Fruit fly (Drosophila melanogaster) whole organism, embryonic: Measurements from ENCODE around the gene orb.

ENCODE experiments used
- Ada2b ChIP-seq: fragments of 200-800 bp; sonication (Bioruptor generic); IDR thresholded peaks from 2 replicates; pipeline ENCODE4 v1.3.6; 2022; ENCODE audit warnings: missing biosample characterization, missing genetic modification characterization
- Blimp-1 ChIP-seq: fragments of 200-800 bp; sonication (Bioruptor generic); optimal IDR thresholded peaks from 3 replicates; lab custom pipeline; 2018; ENCODE audit warnings: missing biosample characterization, missing genetic modification characterization, mild to moderate bottlenecking, moderate library complexity, missing genetic modification reagents
- CG10321 ChIP-seq: fragments of 200-800 bp; sonication (Bioruptor generic); IDR thresholded peaks from 2 replicates; pipeline ENCODE4 v1.3.6; 2022; ENCODE audit warnings: missing biosample characterization, missing genetic modification characterization
- CG10462 ChIP-seq: fragments of 200-800 bp; sonication (Bioruptor generic); optimal IDR thresholded peaks from 2 replicates; lab custom pipeline; 2016; ENCODE audit warnings: missing biosample characterization, missing genetic modification characterization
- CG10654 ChIP-seq: fragments of 200-800 bp; sonication (Bioruptor generic); optimal IDR thresholded peaks from 2 replicates; lab custom pipeline; 2016; ENCODE audit warnings: missing biosample characterization, missing genetic modification characterization
- CG12104 ChIP-seq: fragments of 200-800 bp; sonication (Bioruptor generic); optimal IDR thresholded peaks from 3 replicates; lab custom pipeline; 2016; ENCODE audit warnings: missing biosample characterization, missing genetic modification characterization
- CG13624 ChIP-seq: fragments of 200-800 bp; sonication (Bioruptor generic); optimal IDR thresholded peaks from 2 replicates; lab custom pipeline; 2016; ENCODE audit warnings: missing biosample characterization, missing genetic modification characterization
- CG14441 ChIP-seq: fragments of 200-800 bp; sonication (Bioruptor generic); IDR thresholded peaks from 2 replicates; pipeline ENCODE4 v1.3.6; 2022; ENCODE audit warnings: missing biosample characterization, missing genetic modification characterization
- CG15696 ChIP-seq: fragments of 200-800 bp; sonication (Bioruptor generic); optimal IDR thresholded peaks from 2 replicates; lab custom pipeline; 2019; ENCODE audit warnings: missing biosample characterization, mild to moderate bottlenecking, missing genetic modification characterization, moderate library complexity
- CG16779 ChIP-seq: fragments of 200-800 bp; sonication (Bioruptor generic); IDR thresholded peaks from 2 replicates; pipeline ENCODE4 v1.3.6; 2022; ENCODE audit warnings: missing biosample characterization, missing genetic modification characterization
- CG16863 ChIP-seq: fragments of 200-800 bp; sonication (Bioruptor generic); optimal IDR thresholded peaks from 3 replicates; lab custom pipeline; 2016; ENCODE audit warnings: missing biosample characterization, missing genetic modification characterization
- CG18262 ChIP-seq: fragments of 200-800 bp; optimal IDR thresholded peaks from 3 replicates; lab custom pipeline; 2019; ENCODE audit warnings: missing biosample characterization, mild to moderate bottlenecking, missing genetic modification characterization, moderate library complexity
- CG2875 ChIP-seq: fragments of 200-800 bp; sonication (Bioruptor generic); optimal IDR thresholded peaks from 2 replicates; lab custom pipeline; 2017; ENCODE audit warnings: missing biosample characterization, mild to moderate bottlenecking, missing genetic modification characterization, missing genetic modification reagents
- CG3065 ChIP-seq: fragments of 200-800 bp; sonication (Bioruptor generic); optimal IDR thresholded peaks from 2 replicates; lab custom pipeline; 2016; ENCODE audit warnings: missing biosample characterization, missing genetic modification characterization
- CG3163 ChIP-seq: fragments of 200-800 bp; sonication (Bioruptor generic); optimal IDR thresholded peaks from 3 replicates; lab custom pipeline; 2016; ENCODE audit warnings: missing biosample characterization, missing genetic modification characterization
- CG8765 ChIP-seq: fragments of 200-800 bp; sonication (Bioruptor generic); IDR thresholded peaks from 2 replicates; pipeline ENCODE4 v1.3.6; 2022; ENCODE audit warnings: missing biosample characterization, missing genetic modification characterization
- CG8944 ChIP-seq: fragments of 200-800 bp; sonication (Bioruptor generic); optimal IDR thresholded peaks from 3 replicates; lab custom pipeline; 2016; ENCODE audit warnings: missing biosample characterization, missing genetic modification characterization
- Dfd ChIP-seq, 2 experiments: fragments of >200 bp; optimal IDR thresholded peaks; 2 replicates each; lab custom pipeline; 2017; ENCODE audit warnings: missing biosample characterization in 2 of 2, missing genetic modification characterization in 2 of 2
- Dip2 ChIP-seq: fragments of 200-800 bp; sonication (Bioruptor generic); IDR thresholded peaks from 2 replicates; pipeline ENCODE4 v1.3.6; 2022; ENCODE audit warnings: missing biosample characterization, missing genetic modification characterization
- H15 ChIP-seq: fragments of 200-800 bp; sonication (Bioruptor generic); IDR thresholded peaks from 3 replicates; pipeline ENCODE4 v1.3.6; 2022; ENCODE audit warnings: missing biosample characterization, missing genetic modification characterization
- HmgZ ChIP-seq: fragments of 200-800 bp; sonication (Bioruptor generic); optimal IDR thresholded peaks from 2 replicates; lab custom pipeline; 2018; ENCODE audit warnings: missing biosample characterization, mild to moderate bottlenecking, missing genetic modification characterization
- Rfx ChIP-seq: fragments of 200-800 bp; sonication (Bioruptor generic); IDR thresholded peaks from 2 replicates; pipeline ENCODE4 v1.3.6; 2022; ENCODE audit warnings: missing biosample characterization, missing genetic modification characterization
- Sox100B ChIP-seq: fragments of 200-800 bp; sonication (Bioruptor generic); optimal IDR thresholded peaks from 3 replicates; lab custom pipeline; 2018; ENCODE audit warnings: missing biosample characterization, mild to moderate bottlenecking, missing genetic modification characterization
- Stat92E ChIP-seq, 3 experiments: fragments of >200 bp in 2 of 3; fragments of 200-800 bp in 1 of 3; sonication (Bioruptor generic) in 1 of 3; optimal IDR thresholded peaks; 2 replicates each; lab custom pipeline; 2017 to 2019; ENCODE audit warnings: missing biosample characterization in 3 of 3, missing genetic modification characterization in 3 of 3, mild to moderate bottlenecking in 1 of 3, moderate library complexity in 1 of 3
- Taf1 ChIP-seq: fragments of 200-800 bp; sonication (Bioruptor generic); IDR thresholded peaks from 2 replicates; pipeline ENCODE4 v1.3.6; 2022; ENCODE audit warnings: missing biosample characterization, missing genetic modification characterization
- Xrp1 ChIP-seq: fragments of 200-800 bp; sonication (Bioruptor generic); IDR thresholded peaks from 2 replicates; pipeline ENCODE4 v1.3.6; 2022; ENCODE audit warnings: missing biosample characterization, missing genetic modification characterization
- YL-1 ChIP-seq: fragments of 200-800 bp; sonication (Bioruptor generic); optimal IDR thresholded peaks from 3 replicates; lab custom pipeline; 2017; ENCODE audit warnings: missing biosample characterization, mild to moderate bottlenecking, missing genetic modification characterization
- ac ChIP-seq: fragments of 200-800 bp; sonication (Bioruptor generic); optimal IDR thresholded peaks from 3 replicates; lab custom pipeline; 2017; ENCODE audit warnings: missing biosample characterization, mild to moderate bottlenecking, missing genetic modification characterization
- ash1 ChIP-seq: fragments of 200-800 bp; sonication (Bioruptor generic); optimal IDR thresholded peaks from 2 replicates; lab custom pipeline; 2018; ENCODE audit warnings: missing biosample characterization, mild to moderate bottlenecking, missing genetic modification characterization
- chm ChIP-seq: fragments of 200-800 bp; sonication (Bioruptor generic); IDR thresholded peaks from 2 replicates; pipeline ENCODE4 v1.3.6; 2022; ENCODE audit warnings: missing biosample characterization, missing genetic modification characterization
- crc ChIP-seq: fragments of 200-800 bp; sonication (Bioruptor generic); optimal IDR thresholded peaks from 2 replicates; lab custom pipeline; 2016; ENCODE audit warnings: missing biosample characterization, missing genetic modification characterization
- gem ChIP-seq: fragments of 200-800 bp; sonication (Bioruptor generic); optimal IDR thresholded peaks from 2 replicates; lab custom pipeline; 2019; ENCODE audit warnings: missing biosample characterization, mild to moderate bottlenecking, missing genetic modification characterization, moderate library complexity
- hkb ChIP-seq, 2 experiments: fragments of 200-800 bp in 1 of 2; fragments of >200 bp in 1 of 2; sonication (Bioruptor generic) in 1 of 2; IDR thresholded peaks in 1 of 2; optimal IDR thresholded peaks in 1 of 2; 2 replicates each; pipeline versions ENCODE4 v1.3.6 to Lab custom; 2017 to 2022; ENCODE audit warnings: missing biosample characterization in 1 of 2, missing genetic modification characterization in 1 of 2
- insv ChIP-seq, 2 experiments: fragments of 200-800 bp; sonication (Bioruptor generic); optimal IDR thresholded peaks; 3 replicates each; lab custom pipeline; 2016 to 2018; ENCODE audit warnings: missing biosample characterization in 2 of 2, missing genetic modification characterization in 2 of 2
- maf-S ChIP-seq: fragments of 200-800 bp; sonication (Bioruptor generic); optimal IDR thresholded peaks from 2 replicates; lab custom pipeline; 2016; ENCODE audit warnings: missing biosample characterization, missing genetic modification characterization
- mirr ChIP-seq: fragments of 200-800 bp; sonication (Bioruptor generic); optimal IDR thresholded peaks from 3 replicates; lab custom pipeline; 2018; ENCODE audit warnings: missing biosample characterization, mild to moderate bottlenecking, missing genetic modification characterization
- pan ChIP-seq, 4 experiments: fragments of >200 bp in 3 of 4; fragments of 200-800 bp in 1 of 4; sonication (Bioruptor generic) in 1 of 4; optimal IDR thresholded peaks in 3 of 4; IDR thresholded peaks in 1 of 4; 2 replicates each; pipeline versions ENCODE4 v1.3.6 to Lab custom; 2017 to 2022; ENCODE audit warnings: missing biosample characterization in 2 of 4, missing genetic modification characterization in 2 of 4, mixed read lengths in 1 of 4
- psq ChIP-seq: fragments of 200-800 bp; sonication (Bioruptor generic); optimal IDR thresholded peaks from 2 replicates; lab custom pipeline; 2017; ENCODE audit warnings: missing biosample characterization, missing genetic modification characterization
- ranshi ChIP-seq: fragments of 200-800 bp; sonication (Bioruptor generic); IDR thresholded peaks from 2 replicates; pipeline ENCODE4 v1.3.6; 2022; ENCODE audit warnings: missing biosample characterization, missing genetic modification characterization
- rib ChIP-seq: fragments of 200-800 bp; sonication (Bioruptor generic); IDR thresholded peaks from 2 replicates; pipeline ENCODE4 v1.3.6; 2022; ENCODE audit warnings: missing biosample characterization, missing genetic modification characterization
- salm ChIP-seq: fragments of 200-800 bp; sonication (Bioruptor generic); optimal IDR thresholded peaks from 2 replicates; lab custom pipeline; 2018; ENCODE audit warnings: missing biosample characterization, mild to moderate bottlenecking, missing genetic modification characterization
- sna ChIP-seq: fragments of 200-800 bp; sonication (Bioruptor generic); IDR thresholded peaks from 2 replicates; pipeline ENCODE4 v1.3.6; 2022; ENCODE audit warnings: missing biosample characterization, missing genetic modification characterization; ENCODE audit not compliant: partially characterized antibody
- ssp ChIP-seq: fragments of 200-800 bp; sonication (Bioruptor generic); IDR thresholded peaks from 2 replicates; pipeline ENCODE4 v1.3.6; 2022; ENCODE audit warnings: missing biosample characterization, missing genetic modification characterization
- stwl ChIP-seq: fragments of 200-800 bp; sonication (Bioruptor generic); optimal IDR thresholded peaks from 3 replicates; lab custom pipeline; 2018; ENCODE audit warnings: missing biosample characterization, mild to moderate bottlenecking, missing genetic modification characterization, moderate library complexity
- tx ChIP-seq: fragments of 200-800 bp; sonication (Bioruptor generic); optimal IDR thresholded peaks from 2 replicates; lab custom pipeline; 2016; ENCODE audit warnings: missing biosample characterization, missing genetic modification characterization
- unpg ChIP-seq: fragments of 200-800 bp; sonication (Bioruptor generic); optimal IDR thresholded peaks from 3 replicates; lab custom pipeline; 2018; ENCODE audit warnings: missing biosample characterization, mild to moderate bottlenecking, missing genetic modification characterization, moderate library complexity
- usp ChIP-seq: fragments of >200 bp; optimal IDR thresholded peaks from 2 replicates; lab custom pipeline; 2017; ENCODE audit warnings: missing biosample characterization, missing genetic modification characterization
- zen2 ChIP-seq: fragments of 200-800 bp; sonication (Bioruptor generic); IDR thresholded peaks from 3 replicates; pipeline ENCODE4 v1.3.6; 2022; ENCODE audit warnings: missing biosample characterization, missing genetic modification characterization; ENCODE audit not compliant: partially characterized antibody
- zf30C ChIP-seq: fragments of 200-800 bp; sonication (Bioruptor generic); optimal IDR thresholded peaks from 3 replicates; lab custom pipeline; 2018; ENCODE audit warnings: missing biosample characterization, mild to moderate bottlenecking, missing genetic modification characterization

orb gene

dm6 chr3R:23214603-23215433 is 65.8 kb downstream of the orb start (continued):
- no peak for TF ChIP-seq Xrp1
- TF ChIP-seq Ada2b (GFP tag; lab: Robert Waterston, UW), result no peak
- TF ChIP-seq salm, result no peak
- TF ChIP-seq ash1 (GFP tag; lab: Kevin White, UChicago), result no peak
- no peak for TF ChIP-seq CG8765
- TF ChIP-seq maf-S (GFP tag; lab: Kevin White, UChicago), result no peak
- TF ChIP-seq Blimp-1, result no peak
- no peak for TF ChIP-seq rib (GFP tag; lab: Robert Waterston, UW)
- no peak for TF ChIP-seq ac
- no peak for TF ChIP-seq CG10654 (GFP tag; lab: Kevin White, UChicago)
- no peak for TF ChIP-seq YL-1
- peak in 1 of 3 experiments; percentile 39 for TF ChIP-seq Stat92E (GFP tag; optimal IDR thresholded peaks at IDR 0.05; lab: Kevin White, UChicago)
- TF ChIP-seq CG18262 (tag; lab: Kevin White, UChicago), result no peak
- TF ChIP-seq CG13624 (GFP tag; lab: Kevin White, UChicago), result peak; percentile 4
- TF ChIP-seq H15 (GFP tag; lab: Robert Waterston, UW), result no peak
- peak; percentile 35; the same call in 1 of the 2 replicates for TF ChIP-seq sna (GFP tag; lab: Robert Waterston, UW)
- TF ChIP-seq HmgZ (tag; lab: Kevin White, UChicago), result peak; percentile 82
- TF ChIP-seq usp (GFP tag; lab: Kevin White, UChicago), result no peak
- TF ChIP-seq unpg (GFP tag; lab: Kevin White, UChicago), result no peak
- TF ChIP-seq tx (GFP tag; lab: Kevin White, UChicago), result no peak
- TF ChIP-seq pan (optimal IDR thresholded peaks at IDR 0.05; lab: Kevin White, UChicago), result no peak
- no peak for TF ChIP-seq pan (GFP tag; optimal IDR thresholded peaks at IDR 0.05 in 1 of 2, IDR thresholded peaks at IDR 0.05 in 1 of 2)
- peak; percentile 83 for TF ChIP-seq stwl
- no peak for TF ChIP-seq gem (tag; lab: Kevin White, UChicago)
- TF ChIP-seq psq (GFP tag; lab: Kevin White, UChicago), result peak; percentile 24
- no peak for TF ChIP-seq hkb (optimal IDR thresholded peaks at IDR 0.05; lab: Kevin White, UChicago)
- TF ChIP-seq hkb (GFP tag; IDR thresholded peaks at IDR 0.05; lab: Robert Waterston, UW), result 0 out of 2 replicates have a peak, but pooled peaks have one; percentile 8
- TF ChIP-seq ssp (GFP tag; lab: Robert Waterston, UW), result no peak
- TF ChIP-seq Taf1 (GFP tag; lab: Robert Waterston, UW), result no peak
- TF ChIP-seq mirr, result peak; percentile 85
- no peak for TF ChIP-seq Dip2 (GFP tag; lab: Robert Waterston, UW)
- TF ChIP-seq CG14441 (GFP tag; lab: Robert Waterston, UW), result no peak
- TF ChIP-seq CG10462, result no peak
- no peak for TF ChIP-seq CG10321 (GFP tag; lab: Robert Waterston, UW)
- no peak for TF ChIP-seq CG2875 (GFP tag; lab: Kevin White, UChicago)
- no peak for TF ChIP-seq Sox100B (GFP tag; lab: Kevin White, UChicago)
- no peak for TF ChIP-seq CG16779
- no peak for TF ChIP-seq CG3065 (GFP tag; lab: Kevin White, UChicago)
- peak in 1 of 2 experiments; percentile 35 for TF ChIP-seq insv (GFP tag; optimal IDR thresholded peaks at IDR 0.05; lab: Kevin White, UChicago)
- no peak for TF ChIP-seq CG8944 (GFP tag; lab: Kevin White, UChicago)
- TF ChIP-seq CG12104, result no peak
- TF ChIP-seq Rfx, result no peak
- no peak for TF ChIP-seq crc (GFP tag; lab: Kevin White, UChicago)
- no peak for TF ChIP-seq zf30C
- no peak for TF ChIP-seq ranshi (GFP tag; lab: Robert Waterston, UW)
- no peak for TF ChIP-seq Dfd (GFP tag; optimal IDR thresholded peaks at IDR 0.05; lab: Kevin White, UChicago)
- TF ChIP-seq CG15696 (tag; lab: Kevin White, UChicago), result no peak
- TF ChIP-seq chm (GFP tag; lab: Robert Waterston, UW), result no peak; the same call in 1 of the 2 replicates
- TF ChIP-seq zen2 (GFP tag; lab: Robert Waterston, UW), result peak; percentile 11; the same call in 1 of the 3 replicates
- TF ChIP-seq CG16863, result no peak
- no peak for TF ChIP-seq CG3163 (GFP tag; lab: Kevin White, UChicago)
